Fruit fly (Drosophila melanogaster) whole organism, embryonic: ENCODE data around the gene CG4702.

Experiments
- Abd-B ChIP-seq: fragments of 200-800 bp; sonication (Bioruptor generic); optimal IDR thresholded peaks from 2 replicates; lab custom pipeline; 2018; ENCODE audit warnings: missing biosample characterization, mild to moderate bottlenecking, missing genetic modification characterization, moderate library complexity
- Bteb2 ChIP-seq: fragments of 200-800 bp; sonication (Bioruptor generic); optimal IDR thresholded peaks from 2 replicates; lab custom pipeline; 2016; ENCODE audit warnings: missing biosample characterization, missing genetic modification characterization
- CG10321 ChIP-seq: fragments of 200-800 bp; sonication (Bioruptor generic); IDR thresholded peaks from 2 replicates; pipeline ENCODE4 v1.3.6; 2022; ENCODE audit warnings: missing biosample characterization, missing genetic modification characterization
- CG11504 ChIP-seq: fragments of 200-800 bp; sonication (Bioruptor generic); optimal IDR thresholded peaks from 3 replicates; lab custom pipeline; 2019; ENCODE audit warnings: missing biosample characterization, mild to moderate bottlenecking, missing genetic modification characterization, moderate library complexity
- CG13424 ChIP-seq: fragments of 200-800 bp; sonication (Bioruptor generic); optimal IDR thresholded peaks from 2 replicates; lab custom pipeline; 2019; ENCODE audit warnings: missing biosample characterization, mild to moderate bottlenecking, missing genetic modification characterization, moderate library complexity
- CG15269 ChIP-seq: fragments of 200-800 bp; sonication (Bioruptor generic); optimal IDR thresholded peaks from 2 replicates; lab custom pipeline; 2018; ENCODE audit warnings: missing biosample characterization, mild to moderate bottlenecking, missing genetic modification characterization, moderate library complexity
- CG1529 ChIP-seq: fragments of 200-800 bp; sonication (Bioruptor generic); optimal IDR thresholded peaks from 3 replicates; lab custom pipeline; 2018; ENCODE audit warnings: missing biosample characterization, missing genetic modification characterization
- CG15514 ChIP-seq: fragments of 200-800 bp; sonication (Bioruptor generic); optimal IDR thresholded peaks from 3 replicates; lab custom pipeline; 2017; ENCODE audit warnings: missing biosample characterization, missing genetic modification characterization, mild to moderate bottlenecking, moderate library complexity, missing genetic modification reagents
- CG1602 ChIP-seq: fragments of 200-800 bp; sonication (Bioruptor generic); optimal IDR thresholded peaks from 3 replicates; lab custom pipeline; 2016; ENCODE audit warnings: missing biosample characterization, missing genetic modification characterization
- CG17359 ChIP-seq: fragments of 200-800 bp; sonication (Bioruptor generic); optimal IDR thresholded peaks from 3 replicates; lab custom pipeline; 2018; ENCODE audit warnings: missing biosample characterization, mild to moderate bottlenecking, missing genetic modification characterization, moderate library complexity
- CG2678 ChIP-seq: fragments of 200-800 bp; sonication (Bioruptor generic); optimal IDR thresholded peaks from 3 replicates; lab custom pipeline; 2019; ENCODE audit warnings: missing biosample characterization, mild to moderate bottlenecking, missing genetic modification characterization, moderate library complexity
- CG3281 ChIP-seq: fragments of 200-800 bp; sonication (Bioruptor generic); optimal IDR thresholded peaks from 3 replicates; lab custom pipeline; 2017; ENCODE audit warnings: missing biosample characterization, mild to moderate bottlenecking, missing genetic modification characterization
- CG6765 ChIP-seq: fragments of 200-800 bp; sonication (Bioruptor generic); optimal IDR thresholded peaks from 3 replicates; lab custom pipeline; 2017; ENCODE audit warnings: missing biosample characterization, mild to moderate bottlenecking, missing genetic modification characterization
- CG7839 ChIP-seq: fragments of 200-800 bp; sonication (Bioruptor generic); optimal IDR thresholded peaks from 3 replicates; lab custom pipeline; 2018; ENCODE audit warnings: missing biosample characterization, mild to moderate bottlenecking, missing genetic modification characterization, moderate library complexity
- CG7928 ChIP-seq: fragments of 200-800 bp; sonication (Bioruptor generic); optimal IDR thresholded peaks from 2 replicates; lab custom pipeline; 2017; ENCODE audit warnings: missing biosample characterization, mild to moderate bottlenecking, missing genetic modification characterization
- CG7987 ChIP-seq: fragments of 200-800 bp; sonication (Bioruptor generic); optimal IDR thresholded peaks from 2 replicates; lab custom pipeline; 2018; ENCODE audit warnings: missing biosample characterization, mild to moderate bottlenecking, missing genetic modification characterization, moderate library complexity
- CG9876 ChIP-seq: fragments of 200-800 bp; sonication (Bioruptor generic); optimal IDR thresholded peaks from 2 replicates; lab custom pipeline; 2016; ENCODE audit warnings: missing biosample characterization, missing genetic modification characterization
- CoRest ChIP-seq: fragments of 200-800 bp; sonication (Bioruptor generic); optimal IDR thresholded peaks from 3 replicates; lab custom pipeline; 2018; ENCODE audit warnings: missing biosample characterization, mild to moderate bottlenecking, missing genetic modification characterization, moderate library complexity
- D19B ChIP-seq: fragments of 200-800 bp; sonication (Bioruptor generic); optimal IDR thresholded peaks from 2 replicates; lab custom pipeline; 2017; ENCODE audit warnings: missing biosample characterization, mild to moderate bottlenecking, missing genetic modification characterization
- ERR ChIP-seq: fragments of 200-800 bp; sonication (Bioruptor generic); optimal IDR thresholded peaks from 2 replicates; lab custom pipeline; 2016; ENCODE audit warnings: missing biosample characterization, missing genetic modification characterization
- Eip74EF ChIP-seq, 2 experiments: fragments of 200-800 bp in 1 of 2; fragments of >200 bp in 1 of 2; sonication (Bioruptor generic) in 1 of 2; optimal IDR thresholded peaks; 2 replicates each; lab custom pipeline; 2017 to 2019; ENCODE audit warnings: missing biosample characterization in 2 of 2, missing genetic modification characterization in 2 of 2, mild to moderate bottlenecking in 1 of 2, moderate library complexity in 1 of 2
- HLHmδ ChIP-seq: fragments of 200-800 bp; sonication (Bioruptor generic); optimal IDR thresholded peaks from 2 replicates; lab custom pipeline; 2018; ENCODE audit warnings: missing biosample characterization, mild to moderate bottlenecking, missing genetic modification characterization, moderate library complexity
- Hr51 ChIP-seq, 2 experiments: fragments of 200-800 bp; sonication (Bioruptor generic); optimal IDR thresholded peaks; 2 replicates in 1 of 2; 3 replicates in 1 of 2; lab custom pipeline; 2016 to 2018; ENCODE audit warnings: missing biosample characterization in 2 of 2, missing genetic modification characterization in 2 of 2, mild to moderate bottlenecking in 1 of 2, moderate library complexity in 1 of 2
- Lim3 ChIP-seq: fragments of 200-800 bp; sonication (Bioruptor generic); IDR thresholded peaks from 2 replicates; pipeline ENCODE4 v1.3.6; 2022; ENCODE audit warnings: missing biosample characterization, missing genetic modification characterization
- Med ChIP-seq: fragments of 200-800 bp; sonication (Bioruptor generic); peaks from one replicate; lab custom pipeline; 2016; ENCODE audit warnings: missing biosample characterization, missing genetic modification characterization, mild to moderate bottlenecking, inconsistent platforms, moderate library complexity
- Neu2 ChIP-seq: fragments of 200-800 bp; sonication (Bioruptor generic); optimal IDR thresholded peaks from 3 replicates; lab custom pipeline; 2016; ENCODE audit warnings: missing biosample characterization, missing genetic modification characterization, borderline replicate concordance
- Oli ChIP-seq: fragments of 200-800 bp; sonication (Bioruptor generic); optimal IDR thresholded peaks from 2 replicates; lab custom pipeline; 2018; ENCODE audit warnings: missing biosample characterization, mild to moderate bottlenecking, missing genetic modification characterization, moderate library complexity
- Sox102F ChIP-seq: fragments of 200-800 bp; sonication (Bioruptor generic); optimal IDR thresholded peaks from 2 replicates; lab custom pipeline; 2018; ENCODE audit warnings: missing biosample characterization, mild to moderate bottlenecking, missing genetic modification characterization, moderate library complexity
- amos ChIP-seq: fragments of 200-800 bp; sonication (Bioruptor generic); IDR thresholded peaks from 2 replicates; pipeline ENCODE4 v1.3.6; 2022; ENCODE audit warnings: missing biosample characterization, missing genetic modification characterization; ENCODE audit not compliant: partially characterized antibody
- chinmo ChIP-seq: fragments of 200-800 bp; sonication (Bioruptor generic); IDR thresholded peaks from 4 replicates; pipeline ENCODE4 v1.3.6; 2022; ENCODE audit warnings: missing biosample characterization, missing genetic modification characterization; ENCODE audit not compliant: partially characterized antibody
- gcm2 ChIP-seq: fragments of 200-800 bp; sonication (Bioruptor generic); optimal IDR thresholded peaks from 2 replicates; lab custom pipeline; 2016; ENCODE audit warnings: missing biosample characterization, missing genetic modification characterization
- gem ChIP-seq: fragments of 200-800 bp; sonication (Bioruptor generic); optimal IDR thresholded peaks from 2 replicates; lab custom pipeline; 2019; ENCODE audit warnings: missing biosample characterization, mild to moderate bottlenecking, missing genetic modification characterization, moderate library complexity
- grau ChIP-seq: fragments of 200-800 bp; optimal IDR thresholded peaks from 3 replicates; lab custom pipeline; 2019; ENCODE audit warnings: missing biosample characterization, mild to moderate bottlenecking, missing genetic modification characterization, moderate library complexity
- insv ChIP-seq, 2 experiments: fragments of 200-800 bp; sonication (Bioruptor generic); optimal IDR thresholded peaks; 3 replicates each; lab custom pipeline; 2016 to 2018; ENCODE audit warnings: missing biosample characterization in 2 of 2, missing genetic modification characterization in 2 of 2
- knrl ChIP-seq: fragments of 200-800 bp; sonication (Bioruptor generic); IDR thresholded peaks from 3 replicates; pipeline ENCODE4 v1.3.6; 2022; ENCODE audit warnings: missing biosample characterization, missing genetic modification characterization; ENCODE audit not compliant: partially characterized antibody
- lov ChIP-seq, 2 experiments: fragments of 200-800 bp in 1 of 2; fragments of >200 bp in 1 of 2; sonication (Bioruptor generic) in 1 of 2; IDR thresholded peaks in 1 of 2; optimal IDR thresholded peaks in 1 of 2; 2 replicates in 1 of 2; 3 replicates in 1 of 2; pipeline versions ENCODE4 v1.3.6 to Lab custom; 2017 to 2022; ENCODE audit warnings: missing biosample characterization in 1 of 2, missing genetic modification characterization in 1 of 2
- nerfin-1 ChIP-seq: fragments of 200-800 bp; sonication (Bioruptor generic); optimal IDR thresholded peaks from 3 replicates; lab custom pipeline; 2019; ENCODE audit warnings: missing biosample characterization, mild to moderate bottlenecking, missing genetic modification characterization, moderate library complexity
- onecut ChIP-seq: fragments of 200-800 bp; sonication (Bioruptor generic); IDR thresholded peaks from 2 replicates; pipeline ENCODE4 v1.3.6; 2022; ENCODE audit warnings: missing biosample characterization, missing genetic modification characterization
- pan ChIP-seq, 4 experiments: fragments of >200 bp in 3 of 4; fragments of 200-800 bp in 1 of 4; sonication (Bioruptor generic) in 1 of 4; optimal IDR thresholded peaks in 3 of 4; IDR thresholded peaks in 1 of 4; 2 replicates each; pipeline versions ENCODE4 v1.3.6 to Lab custom; 2017 to 2022; ENCODE audit warnings: missing biosample characterization in 2 of 4, missing genetic modification characterization in 2 of 4, mixed read lengths in 1 of 4
- row ChIP-seq: fragments of 200-800 bp; sonication (Bioruptor generic); IDR thresholded peaks from 3 replicates; pipeline ENCODE4 v1.3.6; 2022; ENCODE audit warnings: missing biosample characterization, missing genetic modification characterization
- sqz ChIP-seq: fragments of 200-800 bp; sonication (Bioruptor generic); optimal IDR thresholded peaks from 3 replicates; lab custom pipeline; 2018; ENCODE audit warnings: missing biosample characterization, mild to moderate bottlenecking, missing genetic modification characterization
- tgo ChIP-seq: fragments of 200-800 bp; sonication (Bioruptor generic); IDR thresholded peaks from 3 replicates; pipeline ENCODE4 v1.3.6; 2022; ENCODE audit warnings: missing biosample characterization, missing genetic modification characterization
- tup ChIP-seq: fragments of 200-800 bp; sonication (Bioruptor generic); optimal IDR thresholded peaks from 2 replicates; lab custom pipeline; 2016; ENCODE audit warnings: missing biosample characterization, mild to moderate bottlenecking, missing genetic modification characterization, moderate library complexity
- zen2 ChIP-seq: fragments of 200-800 bp; sonication (Bioruptor generic); IDR thresholded peaks from 3 replicates; pipeline ENCODE4 v1.3.6; 2022; ENCODE audit warnings: missing biosample characterization, missing genetic modification characterization; ENCODE audit not compliant: partially characterized antibody
- zf30C ChIP-seq: fragments of 200-800 bp; sonication (Bioruptor generic); optimal IDR thresholded peaks from 3 replicates; lab custom pipeline; 2018; ENCODE audit warnings: missing biosample characterization, mild to moderate bottlenecking, missing genetic modification characterization

Gene CG4702

dm6 chr3R:12080370-12080968 lies 47.5 kb downstream of the CG4702 start (continued):
- TF ChIP-seq gem (tag; lab: Kevin White, UChicago) = peak; percentile 38
- no peak for TF ChIP-seq gcm2 (GFP tag; lab: Kevin White, UChicago)
- TF ChIP-seq CG7839 (tag; lab: Kevin White, UChicago) = peak; percentile 33
- peak; percentile 60 for TF ChIP-seq sqz
- TF ChIP-seq tgo (GFP tag; lab: Robert Waterston, UW) = no peak
- TF ChIP-seq zf30C (GFP tag; lab: Kevin White, UChicago) = no peak
- peak; percentile 28 for TF ChIP-seq CG2678 (tag; lab: Kevin White, UChicago)
- no peak for TF ChIP-seq CG9876 (GFP tag; lab: Kevin White, UChicago)
- TF ChIP-seq insv (GFP tag; optimal IDR thresholded peaks at IDR 0.05; lab: Kevin White, UChicago) = no peak
- TF ChIP-seq CoRest (tag; lab: Kevin White, UChicago) = peak; percentile 18
- TF ChIP-seq Eip74EF (GFP tag; optimal IDR thresholded peaks at IDR 0.05; lab: Kevin White, UChicago) = no peak
- TF ChIP-seq Bteb2 (GFP tag; lab: Kevin White, UChicago) = no peak
- TF ChIP-seq CG1602 (GFP tag; lab: Kevin White, UChicago) = no peak
- no peak for TF ChIP-seq Lim3
- TF ChIP-seq CG15514 (GFP tag; lab: Kevin White, UChicago) = no peak
- TF ChIP-seq CG10321 (GFP tag; lab: Robert Waterston, UW) = no peak
- no peak for TF ChIP-seq HLHmδ (GFP tag; lab: Kevin White, UChicago)
- TF ChIP-seq CG17359 (tag; lab: Kevin White, UChicago) = peak; percentile 1
- TF ChIP-seq CG11504 (tag; lab: Kevin White, UChicago) = peak; percentile 63
- TF ChIP-seq CG13424 (tag; lab: Kevin White, UChicago) = no peak
- 0 out of 4 replicates have a peak, but pooled peaks have one; percentile 21 for TF ChIP-seq chinmo (GFP tag; lab: Robert Waterston, UW)
- no peak for TF ChIP-seq CG7928
- TF ChIP-seq Hr51 (GFP tag; optimal IDR thresholded peaks at IDR 0.05; lab: Kevin White, UChicago) = peak in 1 of 2 experiments; percentile 37
- TF ChIP-seq knrl (GFP tag; lab: Robert Waterston, UW) = no peak
- TF ChIP-seq D19B = no peak
- TF ChIP-seq CG3281 (GFP tag; lab: Kevin White, UChicago) = peak; percentile 2
- TF ChIP-seq zen2 (GFP tag; lab: Robert Waterston, UW) = no peak
- peak; percentile 18 for TF ChIP-seq Oli (tag; lab: Kevin White, UChicago)
- TF ChIP-seq CG1529 = no peak
- TF ChIP-seq pan (optimal IDR thresholded peaks at IDR 0.05; lab: Kevin White, UChicago) = no peak
- TF ChIP-seq pan (GFP tag; optimal IDR thresholded peaks at IDR 0.05 in 1 of 2, IDR thresholded peaks at IDR 0.05 in 1 of 2) = no peak
- no peak for TF ChIP-seq CG7987 (GFP tag; lab: Kevin White, UChicago)
- TF ChIP-seq Med (GFP tag; lab: Kevin White, UChicago) = peak; percentile 32
- TF ChIP-seq Abd-B = peak; percentile 7
- TF ChIP-seq Neu2 = no peak
- 0 out of 3 replicates have a peak, but pooled peaks have one; percentile 18 for TF ChIP-seq row (GFP tag; lab: Robert Waterston, UW)
- peak; percentile 5 for TF ChIP-seq grau
- no peak for TF ChIP-seq ERR
- no peak for TF ChIP-seq lov (optimal IDR thresholded peaks at IDR 0.05; lab: Kevin White, UChicago)
- no peak for TF ChIP-seq lov (GFP tag; IDR thresholded peaks at IDR 0.05; lab: Robert Waterston, UW)
- peak; percentile 14 for TF ChIP-seq CG15269 (tag; lab: Kevin White, UChicago)
- no peak for TF ChIP-seq CG6765 (GFP tag; lab: Kevin White, UChicago)
- TF ChIP-seq Sox102F (GFP tag; lab: Kevin White, UChicago) = peak; percentile 20
- TF ChIP-seq nerfin-1 (tag; lab: Kevin White, UChicago) = no peak
- no peak for TF ChIP-seq amos (GFP tag; lab: Robert Waterston, UW)
- TF ChIP-seq tup (GFP tag; lab: Kevin White, UChicago) = no peak
- no peak for TF ChIP-seq onecut (GFP tag; lab: Robert Waterston, UW)
